Worm (Caenorhabditis elegans) whole organism, young adult: ENCODE data around the gene irld-17.

Experiments used
- F49E8.2 ChIP-seq: sonication (generic microtip); optimal IDR thresholded peaks from 3 replicates; lab custom pipeline; 2017; ENCODE audit warnings: missing genetic modification characterization, mild to moderate bottlenecking, missing compliant biosample characterization, antibody characterized with exemption, moderate library complexity; ENCODE audit not compliant: insufficient read depth
- T26A5.8 ChIP-seq: sonication (generic microtip); optimal IDR thresholded peaks from 2 replicates; lab custom pipeline; 2016; ENCODE audit warnings: missing genetic modification characterization, missing compliant biosample characterization
- die-1 ChIP-seq: sonication (generic microtip); optimal IDR thresholded peaks from 2 replicates; lab custom pipeline; 2016; ENCODE audit warnings: missing genotype, mild to moderate bottlenecking, missing genetic modification characterization, missing compliant biosample characterization
- dpl-1 ChIP-seq: fragments of 150-350 bp; optimal IDR thresholded peaks from 2 replicates; lab custom pipeline; 2014; ENCODE audit warnings: missing biosample characterization, missing genetic modification reagents, missing genetic modification characterization
- nhr-90 ChIP-seq: sonication (generic microtip); optimal IDR thresholded peaks from 2 replicates; lab custom pipeline; 2016; ENCODE audit warnings: missing genotype, mild to moderate bottlenecking, missing genetic modification characterization, missing compliant biosample characterization
- unc-130 ChIP-seq: sonication (generic microtip); optimal IDR thresholded peaks from 2 replicates; lab custom pipeline; 2016; ENCODE audit warnings: missing genetic modification reagents, missing genetic modification characterization, missing compliant biosample characterization
- unc-62 ChIP-seq: fragments of 150-350 bp; optimal IDR thresholded peaks from 2 replicates; lab custom pipeline; 2014; ENCODE audit warnings: missing biosample characterization, missing genetic modification reagents, missing genetic modification characterization
- ztf-3 ChIP-seq: fragments of 200-800 bp; sonication (Bioruptor generic); optimal IDR thresholded peaks from 2 replicates; lab custom pipeline; 2018; ENCODE audit warnings: mild to moderate bottlenecking, missing genetic modification characterization, missing compliant biosample characterization

- no peak for TF ChIP-seq F49E8.2 (tag; lab: Kevin White, UChicago)
- TF ChIP-seq ztf-3 (GFP tag; lab: Kevin White, UChicago), result no peak
- no peak for TF ChIP-seq nhr-90
- no peak for TF ChIP-seq unc-62
- TF ChIP-seq unc-130 (GFP tag; lab: Kevin White, UChicago), result no peak
- TF ChIP-seq dpl-1 (GFP tag; lab: Kevin White, UChicago), result no peak
- no peak for TF ChIP-seq die-1 (tag; lab: Kevin White, UChicago)
- TF ChIP-seq T26A5.8 (tag; lab: Kevin White, UChicago), result no peak
Observed at ce11 chrV:1594554-1595092, 37.2 kb upstream of the irld-17 start.
